Fruit fly (Drosophila melanogaster): ENCODE results near the gene neo.
A peak's percentile ranks its signal among the peaks of the same experiment; 100 is the strongest.

neo gene

DNA sequence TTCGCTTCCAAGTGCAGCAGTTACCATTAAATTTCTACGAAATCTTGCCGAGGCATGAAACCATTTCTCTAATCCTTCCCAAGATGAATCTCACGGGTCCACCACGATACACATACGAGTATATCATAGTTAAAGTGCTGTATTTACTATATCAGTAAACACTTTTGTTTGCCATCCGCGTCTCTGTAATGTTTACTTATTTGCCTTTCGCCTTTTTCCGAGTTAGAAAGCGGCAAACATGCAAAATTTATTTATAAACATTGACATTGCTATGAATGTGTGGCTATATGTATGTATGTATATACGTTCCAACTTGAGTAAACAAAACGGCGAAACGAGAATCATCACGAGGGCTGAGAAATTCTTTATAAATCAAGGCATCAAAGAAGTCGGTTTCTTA, 12.0 kb downstream of the neo start (continued):
- TF ChIP-seq Rfx (GFP tag; IDR thresholded peaks at IDR 0.05) (no peak), bcd (GFP tag; optimal IDR thresholded peaks at IDR 0.05) (peak; percentile 9), nom (GFP tag; optimal IDR thresholded peaks at IDR 0.05) (no peak), fd64A (GFP tag; optimal IDR thresholded peaks at IDR 0.05) (peak; percentile 87), gsb-n (tag; optimal IDR thresholded peaks at IDR 0.05) (peak; percentile 51), CG1233 (GFP tag; optimal IDR thresholded peaks at IDR 0.05) (peak; percentile 84), Asciz (GFP tag; optimal IDR thresholded peaks at IDR 0.05) (peak; percentile 79), CG8089 (GFP tag; optimal IDR thresholded peaks at IDR 0.05) (no peak), BtbVII (GFP tag; optimal IDR thresholded peaks at IDR 0.05) (peak; percentile 45), TFAM (GFP tag; optimal IDR thresholded peaks at IDR 0.05) (peak; percentile 50), CG6813 (GFP tag; optimal IDR thresholded peaks at IDR 0.05) (peak; percentile 90), mirr (GFP tag; optimal IDR thresholded peaks at IDR 0.05) (no peak), CG34224 (GFP tag; IDR thresholded peaks at IDR 0.05; ENCODE audit: partially characterized antibody) (no peak), trem (tag; optimal IDR thresholded peaks at IDR 0.05) (peak; percentile 56), CG11723 (GFP tag; optimal IDR thresholded peaks at IDR 0.05) (peak; percentile 58), Med (GFP tag) (peak; percentile 73), HLHmδ (GFP tag; optimal IDR thresholded peaks at IDR 0.05) (peak; percentile 54), sr (GFP tag; IDR thresholded peaks at IDR 0.05) (no peak), CG15479 (GFP tag; optimal IDR thresholded peaks at IDR 0.05) (peak; percentile 55), CG13775 (GFP tag; optimal IDR thresholded peaks at IDR 0.05) (no peak), Sox102F (GFP tag; optimal IDR thresholded peaks at IDR 0.05) (no peak), CG5180 (GFP tag; optimal IDR thresholded peaks at IDR 0.05) (peak; percentile 39), so (GFP tag; IDR thresholded peaks at IDR 0.05) (peak; percentile 21; the same call in 1 of the 3 replicates), Spps (tag; optimal IDR thresholded peaks at IDR 0.05) (peak; percentile 63), CG10543 (GFP tag; optimal IDR thresholded peaks at IDR 0.05) (peak; percentile 18), CG6654 (GFP tag; optimal IDR thresholded peaks at IDR 0.05) (no peak), CG15696 (tag; optimal IDR thresholded peaks at IDR 0.05) (peak; percentile 95), kni (GFP tag; optimal IDR thresholded peaks at IDR 0.05) (peak; percentile 82), CG10267 (tag; optimal IDR thresholded peaks at IDR 0.05) (peak; percentile 48), bab2 (GFP tag; optimal IDR thresholded peaks at IDR 0.05) (peak; percentile 9), CG6765 (GFP tag; optimal IDR thresholded peaks at IDR 0.05) (peak; percentile 1), gsb (GFP tag; IDR thresholded peaks at IDR 0.05) (no peak), dmrt11E (tag; optimal IDR thresholded peaks at IDR 0.05) (peak; percentile 18), CG6854 (GFP tag; optimal IDR thresholded peaks at IDR 0.05) (peak; percentile 2), ATbp (GFP tag; optimal IDR thresholded peaks at IDR 0.05) (peak; percentile 62), lab (GFP tag; optimal IDR thresholded peaks at IDR 0.05) (peak; percentile 62), pfk (GFP tag; optimal IDR thresholded peaks at IDR 0.05) (peak; percentile 46), CG3281 (GFP tag; optimal IDR thresholded peaks at IDR 0.05) (peak; percentile 53), CG9727 (GFP tag; optimal IDR thresholded peaks at IDR 0.05) (peak; percentile 79), CG12071 (GFP tag; optimal IDR thresholded peaks at IDR 0.05) (peak; percentile 62), Meics (GFP tag; optimal IDR thresholded peaks at IDR 0.05) (peak; percentile 19), tap (tag; optimal IDR thresholded peaks at IDR 0.05) (peak; percentile 59), CG10959 (GFP tag; IDR thresholded peaks at IDR 0.05) (no peak), CG7271 (tag; optimal IDR thresholded peaks at IDR 0.05) (peak; percentile 85), nerfin-1 (tag; optimal IDR thresholded peaks at IDR 0.05) (peak; percentile 80), CG6254 (GFP tag; optimal IDR thresholded peaks at IDR 0.05) (peak; percentile 66), CG9817 (tag; optimal IDR thresholded peaks at IDR 0.05) (no peak), CG12769 (tag; optimal IDR thresholded peaks at IDR 0.05) (no peak), CG10274 (GFP tag; optimal IDR thresholded peaks at IDR 0.05) (no peak)

Measured in whole organism, embryonic.